Fruit fly (Drosophila melanogaster) whole organism, embryonic: ENCODE results near the gene CG17118.

Experiments used
- Ada2b ChIP-seq: fragments of 200-800 bp; sonication (Bioruptor generic); IDR thresholded peaks from 2 replicates; pipeline ENCODE4 v1.3.6; 2022; ENCODE audit warnings: missing biosample characterization, missing genetic modification characterization
- Asciz ChIP-seq: fragments of 200-800 bp; sonication (Bioruptor generic); optimal IDR thresholded peaks from 2 replicates; lab custom pipeline; 2017; ENCODE audit warnings: missing biosample characterization, mild to moderate bottlenecking, missing genetic modification characterization, missing genetic modification reagents
- CG12299 ChIP-seq: fragments of 200-800 bp; sonication (Bioruptor generic); optimal IDR thresholded peaks from 2 replicates; lab custom pipeline; 2018; ENCODE audit warnings: missing biosample characterization, mild to moderate bottlenecking, missing genetic modification characterization
- CG12769 ChIP-seq: fragments of 200-800 bp; sonication (Bioruptor generic); optimal IDR thresholded peaks from 2 replicates; lab custom pipeline; 2019; ENCODE audit warnings: missing biosample characterization, mild to moderate bottlenecking, missing genetic modification characterization, moderate library complexity
- CG15601 ChIP-seq: fragments of 200-800 bp; sonication (Bioruptor generic); optimal IDR thresholded peaks from 3 replicates; lab custom pipeline; 2019; ENCODE audit warnings: missing biosample characterization, mild to moderate bottlenecking, missing genetic modification characterization, moderate library complexity
- CG15696 ChIP-seq: fragments of 200-800 bp; sonication (Bioruptor generic); optimal IDR thresholded peaks from 2 replicates; lab custom pipeline; 2019; ENCODE audit warnings: missing biosample characterization, mild to moderate bottlenecking, missing genetic modification characterization, moderate library complexity
- CG1832 ChIP-seq: fragments of 200-800 bp; sonication (Bioruptor generic); optimal IDR thresholded peaks from 2 replicates; lab custom pipeline; 2017; ENCODE audit warnings: missing biosample characterization, mild to moderate bottlenecking, missing genetic modification characterization, inconsistent platforms
- CG18476 ChIP-seq: fragments of 200-800 bp; sonication (Bioruptor generic); optimal IDR thresholded peaks from 2 replicates; lab custom pipeline; 2016; ENCODE audit warnings: missing biosample characterization, mild to moderate bottlenecking, missing genetic modification characterization
- CG2116 ChIP-seq: fragments of 200-800 bp; sonication (Bioruptor generic); optimal IDR thresholded peaks from 3 replicates; lab custom pipeline; 2018; ENCODE audit warnings: missing biosample characterization, mild to moderate bottlenecking, missing genetic modification characterization
- CG31224 ChIP-seq: fragments of 200-800 bp; sonication (Bioruptor generic); IDR thresholded peaks from 2 replicates; pipeline ENCODE4 v1.3.6; 2022; ENCODE audit warnings: missing biosample characterization, missing genetic modification characterization
- CG32532 ChIP-seq: fragments of 200-800 bp; sonication (Bioruptor generic); IDR thresholded peaks from 2 replicates; pipeline ENCODE4 v1.3.6; 2022; ENCODE audit warnings: missing biosample characterization, missing genetic modification characterization
- CG4854 ChIP-seq: fragments of 200-800 bp; sonication (Bioruptor generic); optimal IDR thresholded peaks from 2 replicates; lab custom pipeline; 2016; ENCODE audit warnings: missing biosample characterization, missing genetic modification characterization, inconsistent platforms
- CG5180 ChIP-seq: fragments of 200-800 bp; sonication (Bioruptor generic); optimal IDR thresholded peaks from 3 replicates; lab custom pipeline; 2017; ENCODE audit warnings: missing biosample characterization, missing genetic modification characterization, mild to moderate bottlenecking, moderate library complexity, missing genetic modification reagents
- CG6765 ChIP-seq: fragments of 200-800 bp; sonication (Bioruptor generic); optimal IDR thresholded peaks from 3 replicates; lab custom pipeline; 2017; ENCODE audit warnings: missing biosample characterization, mild to moderate bottlenecking, missing genetic modification characterization
- CG7556 ChIP-seq: fragments of 200-800 bp; sonication (Bioruptor generic); optimal IDR thresholded peaks from 2 replicates; lab custom pipeline; 2017; ENCODE audit warnings: missing biosample characterization, mild to moderate bottlenecking, missing genetic modification characterization
- CG8281 ChIP-seq: fragments of 200-800 bp; sonication (Bioruptor generic); optimal IDR thresholded peaks from 2 replicates; lab custom pipeline; 2018; ENCODE audit warnings: missing biosample characterization, mild to moderate bottlenecking, missing genetic modification characterization, moderate library complexity
- CG9817 ChIP-seq: fragments of 200-800 bp; sonication (Bioruptor generic); optimal IDR thresholded peaks from 2 replicates; lab custom pipeline; 2018; ENCODE audit warnings: missing biosample characterization, mild to moderate bottlenecking, missing genetic modification characterization, moderate library complexity
- D ChIP-seq, 2 experiments: fragments of 200-800 bp in 1 of 2; fragments of >200 bp in 1 of 2; sonication (Bioruptor generic) in 1 of 2; optimal IDR thresholded peaks; 2 replicates in 1 of 2; 3 replicates in 1 of 2; lab custom pipeline; 2017; ENCODE audit warnings: mild to moderate bottlenecking in 1 of 2, missing biosample characterization in 1 of 2, missing genetic modification characterization in 1 of 2, missing genetic modification reagents in 1 of 2
- GATAe ChIP-seq: fragments of 200-800 bp; sonication (Bioruptor generic); conservative IDR thresholded peaks from 2 replicates; pipeline ENCODE4 v1.3.6; 2022; ENCODE audit warnings: missing biosample characterization, missing genetic modification characterization
- Hmr ChIP-seq: fragments of 200-800 bp; sonication (Bioruptor generic); optimal IDR thresholded peaks from 3 replicates; lab custom pipeline; 2017; ENCODE audit warnings: mild to moderate bottlenecking, missing biosample characterization, missing genetic modification reagents, missing genetic modification characterization
- Mad ChIP-seq: fragments of 200-800 bp; sonication (Bioruptor generic); optimal IDR thresholded peaks from 2 replicates; lab custom pipeline; 2016; ENCODE audit warnings: missing biosample characterization, missing genetic modification characterization
- Mes4 ChIP-seq: fragments of 200-800 bp; sonication (Bioruptor generic); optimal IDR thresholded peaks from 2 replicates; lab custom pipeline; 2016; ENCODE audit warnings: missing biosample characterization, missing genetic modification characterization
- Spps ChIP-seq: fragments of 200-800 bp; sonication (Bioruptor generic); optimal IDR thresholded peaks from 2 replicates; lab custom pipeline; 2018; ENCODE audit warnings: missing biosample characterization, mild to moderate bottlenecking, missing genetic modification characterization
- Sry-β ChIP-seq: fragments of 200-800 bp; sonication (Bioruptor generic); optimal IDR thresholded peaks from 2 replicates; lab custom pipeline; 2018; ENCODE audit warnings: missing biosample characterization, mild to moderate bottlenecking, missing genetic modification characterization, moderate library complexity
- Ssrp ChIP-seq: fragments of 200-800 bp; sonication (Bioruptor generic); optimal IDR thresholded peaks from 2 replicates; lab custom pipeline; 2018; ENCODE audit warnings: missing biosample characterization, mild to moderate bottlenecking, missing genetic modification characterization, moderate library complexity
- Trl ChIP-seq, 3 experiments: fragments of >200 bp in 2 of 3; fragments of 200-800 bp in 1 of 3; sonication (Bioruptor generic) in 1 of 3; optimal IDR thresholded peaks; 2 replicates in 1 of 3; 3 replicates in 2 of 3; lab custom pipeline; 2016 to 2017; ENCODE audit warnings: missing biosample characterization in 1 of 3, missing genetic modification characterization in 1 of 3
- Vsx1 ChIP-seq: fragments of 200-800 bp; sonication (Bioruptor generic); optimal IDR thresholded peaks from 2 replicates; lab custom pipeline; 2017; ENCODE audit warnings: missing biosample characterization, mild to moderate bottlenecking, missing genetic modification characterization, missing genetic modification reagents
- Xrp1 ChIP-seq: fragments of 200-800 bp; sonication (Bioruptor generic); IDR thresholded peaks from 2 replicates; pipeline ENCODE4 v1.3.6; 2022; ENCODE audit warnings: missing biosample characterization, missing genetic modification characterization
- ase ChIP-seq: fragments of 200-800 bp; sonication (Bioruptor generic); IDR thresholded peaks from 3 replicates; pipeline ENCODE4 v1.3.6; 2022; ENCODE audit warnings: missing biosample characterization, missing genetic modification characterization
- chm ChIP-seq: fragments of 200-800 bp; sonication (Bioruptor generic); IDR thresholded peaks from 2 replicates; pipeline ENCODE4 v1.3.6; 2022; ENCODE audit warnings: missing biosample characterization, missing genetic modification characterization
- ems ChIP-seq: fragments of 200-800 bp; sonication (Bioruptor generic); optimal IDR thresholded peaks from 3 replicates; lab custom pipeline; 2016; ENCODE audit warnings: missing biosample characterization, missing genetic modification characterization
- eyg ChIP-seq: fragments of 200-800 bp; sonication (Bioruptor generic); optimal IDR thresholded peaks from 3 replicates; lab custom pipeline; 2016; ENCODE audit warnings: missing biosample characterization, missing genetic modification characterization
- kni ChIP-seq: fragments of 200-800 bp; sonication (Bioruptor generic); optimal IDR thresholded peaks from 3 replicates; lab custom pipeline; 2017; ENCODE audit warnings: mild to moderate bottlenecking, missing biosample characterization, missing genetic modification reagents, missing genetic modification characterization
- lbe ChIP-seq: fragments of 200-800 bp; sonication (Bioruptor generic); optimal IDR thresholded peaks from 2 replicates; lab custom pipeline; 2016; ENCODE audit warnings: missing biosample characterization, mild to moderate bottlenecking, missing genetic modification characterization
- mld ChIP-seq: fragments of 200-800 bp; sonication (Bioruptor generic); IDR thresholded peaks from 3 replicates; pipeline ENCODE4 v1.3.6; 2022; ENCODE audit warnings: missing biosample characterization, missing genetic modification characterization; ENCODE audit not compliant: partially characterized antibody
- nau ChIP-seq: fragments of 200-800 bp; sonication (Bioruptor generic); optimal IDR thresholded peaks from 3 replicates; lab custom pipeline; 2017; ENCODE audit warnings: missing biosample characterization, mild to moderate bottlenecking, missing genetic modification characterization, missing genetic modification reagents
- nerfin-1 ChIP-seq: fragments of 200-800 bp; sonication (Bioruptor generic); optimal IDR thresholded peaks from 3 replicates; lab custom pipeline; 2019; ENCODE audit warnings: missing biosample characterization, mild to moderate bottlenecking, missing genetic modification characterization, moderate library complexity
- pho ChIP-seq: fragments of 200-800 bp; sonication (Bioruptor generic); optimal IDR thresholded peaks from 2 replicates; lab custom pipeline; 2016; ENCODE audit warnings: missing biosample characterization, missing genetic modification characterization
- pnt ChIP-seq: fragments of 200-800 bp; sonication (Bioruptor generic); optimal IDR thresholded peaks from 3 replicates; lab custom pipeline; 2016; ENCODE audit warnings: missing biosample characterization, missing genetic modification characterization
- prd ChIP-seq, 3 experiments: fragments of >200 bp in 2 of 3; fragments of 200-800 bp in 1 of 3; sonication (Bioruptor generic) in 1 of 3; optimal IDR thresholded peaks in 2 of 3; IDR thresholded peaks in 1 of 3; 2 replicates in 2 of 3; 3 replicates in 1 of 3; pipeline versions ENCODE4 v1.3.6 to Lab custom; 2017 to 2022; ENCODE audit warnings: missing biosample characterization in 1 of 3, missing genetic modification characterization in 1 of 3
- schlank ChIP-seq: fragments of 200-800 bp; sonication (Bioruptor generic); optimal IDR thresholded peaks from 2 replicates; lab custom pipeline; 2018; ENCODE audit warnings: missing biosample characterization, mild to moderate bottlenecking, missing genetic modification characterization
- sim ChIP-seq: fragments of 200-800 bp; sonication (Bioruptor generic); IDR thresholded peaks from 2 replicates; pipeline ENCODE4 v1.3.6; 2022; ENCODE audit warnings: missing biosample characterization, missing genetic modification characterization
- so ChIP-seq: fragments of 200-800 bp; sonication (Bioruptor generic); IDR thresholded peaks from 3 replicates; pipeline ENCODE4 v1.3.6; 2022; ENCODE audit warnings: missing biosample characterization, missing genetic modification characterization
- stc ChIP-seq: fragments of 200-800 bp; sonication (Bioruptor generic); IDR thresholded peaks from 2 replicates; pipeline ENCODE4 v1.3.6; 2022; ENCODE audit warnings: missing biosample characterization, missing genetic modification characterization
- stwl ChIP-seq: fragments of 200-800 bp; sonication (Bioruptor generic); optimal IDR thresholded peaks from 3 replicates; lab custom pipeline; 2018; ENCODE audit warnings: missing biosample characterization, mild to moderate bottlenecking, missing genetic modification characterization, moderate library complexity
- tin ChIP-seq: fragments of 200-800 bp; sonication (Bioruptor generic); optimal IDR thresholded peaks from 3 replicates; lab custom pipeline; 2016; ENCODE audit warnings: missing biosample characterization, missing genetic modification characterization
- ttk ChIP-seq: fragments of 200-800 bp; sonication (Bioruptor generic); IDR thresholded peaks from 2 replicates; pipeline ENCODE4 v2.1.2; 2022; ENCODE audit warnings: missing biosample characterization, missing genetic modification characterization
- vnd ChIP-seq: fragments of 200-800 bp; sonication (Bioruptor generic); IDR thresholded peaks from 3 replicates; pipeline ENCODE4 v1.3.6; 2022; ENCODE audit warnings: missing biosample characterization, missing genetic modification characterization; ENCODE audit not compliant: partially characterized antibody
- z ChIP-seq: fragments of 200-800 bp; sonication (Bioruptor generic); IDR thresholded peaks from 3 replicates; pipeline ENCODE4 v1.3.6; 2022; ENCODE audit warnings: missing biosample characterization, missing genetic modification characterization

The CG17118 gene

DNA sequence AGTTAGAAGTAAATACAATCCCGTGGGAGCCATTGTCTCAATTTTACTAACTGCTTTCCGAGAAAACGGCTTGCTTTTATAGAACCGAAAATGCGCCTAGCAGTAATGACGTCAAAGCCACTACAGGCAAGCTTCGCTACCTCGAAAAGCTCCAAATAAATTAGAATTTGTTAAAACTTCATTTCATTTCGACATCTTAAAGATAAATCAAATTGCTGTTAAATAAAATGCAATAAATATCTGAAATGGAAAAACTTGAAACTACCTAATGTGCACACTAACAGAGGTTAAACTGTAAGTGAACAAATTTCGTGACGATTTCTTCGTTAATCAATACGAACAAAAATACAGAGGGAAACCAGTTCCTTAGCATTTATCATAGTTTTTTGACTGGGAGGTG, 32.1 kb upstream of the CG17118 start, which contains the start of gene CG7300 (continued):
- TF ChIP-seq CG18476 (GFP tag; lab: Kevin White, UChicago) (no peak), ase (peak; percentile 33; the same call in 1 of the 3 replicates), Vsx1 (GFP tag; lab: Kevin White, UChicago) (no peak), Asciz (no peak), CG15696 (tag; lab: Kevin White, UChicago) (no peak), ems (peak; percentile 29), Xrp1 (GFP tag; lab: Robert Waterston, UW) (peak; percentile 68), GATAe (GFP tag; lab: Robert Waterston, UW) (0 out of 2 replicates have a peak, but pooled peaks have one; percentile 40), prd (optimal IDR thresholded peaks at IDR 0.05; lab: Kevin White, UChicago) (no peak), prd (GFP tag; IDR thresholded peaks at IDR 0.05; lab: Robert Waterston, UW) (peak; percentile 66; the same call in 2 of the 3 replicates), CG5180 (no peak), Sry-β (GFP tag; lab: Kevin White, UChicago) (no peak), vnd (no peak), CG12769 (tag; lab: Kevin White, UChicago) (peak; percentile 53), CG7556 (GFP tag; lab: Kevin White, UChicago) (peak; percentile 36), Mes4 (no peak), CG15601 (tag; lab: Kevin White, UChicago) (peak; percentile 8), kni (GFP tag; lab: Kevin White, UChicago) (no peak), Trl (optimal IDR thresholded peaks at IDR 0.05; lab: Kevin White, UChicago) (no peak), Trl (GFP tag; optimal IDR thresholded peaks at IDR 0.05; lab: Kevin White, UChicago) (peak; percentile 32), schlank (peak; percentile 8), tin (GFP tag; lab: Kevin White, UChicago) (peak; percentile 50), ttk (no peak; the same call in 1 of the 2 replicates), D (optimal IDR thresholded peaks at IDR 0.05; lab: Kevin White, UChicago) (no peak), D (GFP tag; optimal IDR thresholded peaks at IDR 0.05; lab: Kevin White, UChicago) (peak; percentile 0), lbe (GFP tag; lab: Kevin White, UChicago) (no peak), CG32532 (GFP tag; lab: Robert Waterston, UW) (peak; percentile 84), CG1832 (no peak), Spps (tag; lab: Kevin White, UChicago) (peak; percentile 40), so (GFP tag; lab: Robert Waterston, UW) (no peak), nau (GFP tag; lab: Kevin White, UChicago) (no peak), Ssrp (tag; lab: Kevin White, UChicago) (peak; percentile 39), CG12299 (tag; lab: Kevin White, UChicago) (no peak), mld (GFP tag; lab: Robert Waterston, UW) (no peak), CG6765 (GFP tag; lab: Kevin White, UChicago) (no peak), CG31224 (GFP tag; lab: Robert Waterston, UW) (0 out of 2 replicates have a peak, but pooled peaks have one; percentile 18), eyg (GFP tag; lab: Kevin White, UChicago) (no peak), CG9817 (tag; lab: Kevin White, UChicago) (peak; percentile 41), CG2116 (GFP tag; lab: Kevin White, UChicago) (no peak), CG8281 (no peak), pnt (GFP tag; lab: Kevin White, UChicago) (no peak), z (no peak), stc (GFP tag; lab: Robert Waterston, UW) (no peak; the same call in 1 of the 2 replicates), nerfin-1 (tag; lab: Kevin White, UChicago) (no peak), chm (GFP tag; lab: Robert Waterston, UW) (peak; percentile 42; the same call in 1 of the 2 replicates), Hmr (peak; percentile 49), Mad (GFP tag; lab: Kevin White, UChicago) (no peak), pho (GFP tag; lab: Kevin White, UChicago) (peak; percentile 36), Ada2b (GFP tag; lab: Robert Waterston, UW) (no peak), sim (no peak), stwl (tag; lab: Kevin White, UChicago) (no peak), CG4854 (GFP tag; lab: Kevin White, UChicago) (peak; percentile 36)
